Worm (Caenorhabditis elegans): Measurements from ENCODE around the gene R02F2.6.

Gene R02F2.6

ce11 chrIII:5449762-5450308, 28.9 kb downstream of the R02F2.6 start, which contains the start of gene F48E8.8:
TSS of gene F48E8.8 (minus strand) at chrIII:5449812.
- no peak for TF ChIP-seq unc-62 (GFP tag; optimal IDR thresholded peaks at IDR 0.05)

DNA sequence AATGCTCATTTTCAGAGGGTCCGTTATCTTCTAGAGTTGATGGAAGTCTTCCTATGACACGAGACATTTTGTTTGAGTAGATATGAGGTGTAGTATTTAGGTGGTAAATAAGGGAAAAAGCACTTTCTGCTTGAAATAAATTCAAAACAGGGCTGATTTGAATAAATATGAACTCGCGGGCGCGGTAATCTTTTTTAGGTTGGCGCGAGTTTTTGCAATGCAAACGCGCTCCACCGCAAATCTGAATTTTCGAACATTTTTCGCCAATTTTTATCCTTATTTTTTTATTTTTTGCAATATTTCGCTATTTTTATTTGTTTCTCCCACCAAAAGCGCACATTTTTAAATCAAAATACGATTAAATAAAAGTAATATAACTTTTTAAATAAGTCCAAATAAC, 30.5 kb downstream of the R02F2.6 start, which contains the start of gene skpt-1:
Gene skpt-1, minus strand, starts transcription at position 219 of the 400 bp plus-strand sequence.
- TF ChIP-seq unc-62 (GFP tag; optimal IDR thresholded peaks at IDR 0.05) = no peak

ce11 chrIII:5442711-5443253, 35.9 kb downstream of the R02F2.6 start, which contains the start of the genes T24G10.2 and disl-2:
TSS of gene T24G10.2 (minus strand) at chrIII:5442761.
TSS of gene disl-2 (plus strand) at chrIII:5443167.
- no peak for TF ChIP-seq unc-62 (GFP tag; optimal IDR thresholded peaks at IDR 0.05)

- TF ChIP-seq unc-62 (GFP tag; optimal IDR thresholded peaks at IDR 0.05) = no peak
Observed at ce11 chrIII:5440540-5440939, 38.2 kb downstream of the R02F2.6 start, which contains the start of gene W03A5.6. TSS of gene W03A5.6 (minus strand) at chrIII:5440640.

- no peak for TF ChIP-seq unc-62 (GFP tag; optimal IDR thresholded peaks at IDR 0.05)
Observed at ce11 chrIII:5438064-5438463, 40.7 kb downstream of the R02F2.6 start.

- no peak for TF ChIP-seq unc-62 (GFP tag; optimal IDR thresholded peaks at IDR 0.05)
Observed at ce11 chrIII:5436306-5436705, 42.4 kb downstream of the R02F2.6 start.
